Fruit fly (Drosophila melanogaster): Measurements from ENCODE around the gene CG18273.

Gene CG18273

DNA sequence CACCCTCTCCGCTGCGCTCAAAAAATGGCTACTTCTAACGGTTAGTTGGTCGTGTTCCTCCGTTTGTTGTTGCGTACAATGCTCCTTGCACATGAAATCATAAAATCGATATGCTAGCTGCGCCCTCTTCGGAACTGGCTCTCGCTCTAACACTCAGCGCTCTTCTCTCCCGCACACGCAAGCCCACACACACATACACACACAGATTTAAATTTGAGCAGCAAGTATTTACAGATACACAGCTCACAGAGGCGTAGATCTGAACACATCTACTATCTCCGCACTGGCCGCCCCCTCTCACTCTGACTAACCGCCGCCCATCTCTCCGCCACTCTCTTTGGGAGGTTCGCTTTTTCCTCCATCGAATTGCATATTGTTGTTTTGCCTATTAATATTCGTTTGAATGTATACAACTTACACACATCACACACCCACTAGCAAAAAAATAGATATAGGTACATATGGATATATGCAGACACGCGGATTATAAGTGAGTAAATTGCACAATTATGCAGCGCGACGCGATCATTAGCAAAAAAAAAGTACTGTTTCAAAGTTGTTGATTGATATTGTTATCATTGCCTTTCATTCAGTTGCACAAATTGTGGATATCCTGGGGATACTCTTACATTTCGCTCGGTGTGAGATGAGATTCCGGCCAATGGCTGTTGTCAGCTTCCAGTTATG, 35.1 kb upstream of the CG18273 start (continued):
- peak; percentile 60; the same call in 1 of the 2 replicates for TF ChIP-seq gt (GFP tag; IDR thresholded peaks at IDR 0.05)
- no peak for TF ChIP-seq CG14860 (GFP tag; IDR thresholded peaks at IDR 0.05; ENCODE audit: partially characterized antibody)
- TF ChIP-seq Dref (GFP tag; IDR thresholded peaks at IDR 0.05) = peak; percentile 49
- TF ChIP-seq B-H1 (GFP tag; IDR thresholded peaks at IDR 0.05) = peak; percentile 62; the same call in 2 of the 3 replicates
- TF ChIP-seq CG6272 (GFP tag; IDR thresholded peaks at IDR 0.05) = no peak
- TF ChIP-seq CG17328 (GFP tag; IDR thresholded peaks at IDR 0.05) = peak; percentile 77
- peak; percentile 68 for TF ChIP-seq Sox102F (GFP tag; optimal IDR thresholded peaks at IDR 0.05)
- peak; percentile 79 for TF ChIP-seq ems (GFP tag; optimal IDR thresholded peaks at IDR 0.05)
- TF ChIP-seq kah (GFP tag; optimal IDR thresholded peaks at IDR 0.05) = peak; percentile 53
- peak; percentile 92 for TF ChIP-seq Side (GFP tag; optimal IDR thresholded peaks at IDR 0.05)
- TF ChIP-seq bab2 (GFP tag; optimal IDR thresholded peaks at IDR 0.05) = peak; percentile 92
- peak; percentile 82 for TF ChIP-seq Chrac-16 (GFP tag; optimal IDR thresholded peaks at IDR 0.05)
- peak; percentile 86 for TF ChIP-seq CG6813 (GFP tag; optimal IDR thresholded peaks at IDR 0.05)
- peak; percentile 53 for TF ChIP-seq CG2202 (tag; optimal IDR thresholded peaks at IDR 0.05)
- no peak for TF ChIP-seq CG34224 (GFP tag; IDR thresholded peaks at IDR 0.05; ENCODE audit: partially characterized antibody)
- 0 out of 2 replicates have a peak, but pooled peaks have one; percentile 38 for TF ChIP-seq bowl (GFP tag; IDR thresholded peaks at IDR 0.05)
- peak; percentile 88 for TF ChIP-seq caup (GFP tag; optimal IDR thresholded peaks at IDR 0.05; ENCODE audit: severe bottlenecking)
- peak; percentile 32 for TF ChIP-seq gsb-n (tag; optimal IDR thresholded peaks at IDR 0.05)
- peak; percentile 52 for TF ChIP-seq CG1602 (GFP tag; optimal IDR thresholded peaks at IDR 0.05)
- TF ChIP-seq CG6689 (GFP tag; IDR thresholded peaks at IDR 0.05) = peak; percentile 53; the same call in 1 of the 2 replicates
- peak; percentile 86 for TF ChIP-seq CG34376 (GFP tag; optimal IDR thresholded peaks at IDR 0.05)
- TF ChIP-seq CG3995 (GFP tag; optimal IDR thresholded peaks at IDR 0.05) = peak; percentile 28
- no peak for TF ChIP-seq Dfd (GFP tag; optimal IDR thresholded peaks at IDR 0.05)
- peak; percentile 93 for TF ChIP-seq ash1 (GFP tag; optimal IDR thresholded peaks at IDR 0.05)
- TF ChIP-seq CG10979 (tag; optimal IDR thresholded peaks at IDR 0.05) = peak; percentile 46
- TF ChIP-seq bigmax (GFP tag; optimal IDR thresholded peaks at IDR 0.05) = peak; percentile 22
- peak; percentile 60 for TF ChIP-seq CG10654 (GFP tag; optimal IDR thresholded peaks at IDR 0.05)
- peak; percentile 39 for TF ChIP-seq Nf-YB (GFP tag; optimal IDR thresholded peaks at IDR 0.05)
- TF ChIP-seq CG11247 (GFP tag; IDR thresholded peaks at IDR 0.05) = peak; percentile 89
- TF ChIP-seq jigr1 (GFP tag; IDR thresholded peaks at IDR 0.05) = no peak
- peak; percentile 58 for TF ChIP-seq CG10147 (GFP tag; optimal IDR thresholded peaks at IDR 0.05)
- no peak for TF ChIP-seq yki (optimal IDR thresholded peaks at IDR 0.05)
- TF ChIP-seq Meics (GFP tag; optimal IDR thresholded peaks at IDR 0.05) = peak; percentile 87
- peak; percentile 94 for TF ChIP-seq mam (GFP tag; optimal IDR thresholded peaks at IDR 0.05)
- peak; percentile 35; the same call in 1 of the 3 replicates for TF ChIP-seq croc (GFP tag; conservative IDR thresholded peaks at IDR 0.05)
- TF ChIP-seq Hr51 (GFP tag; optimal IDR thresholded peaks at IDR 0.05) = peak; percentile 50 to 87
- peak; percentile 89 for TF ChIP-seq CG15479 (GFP tag; optimal IDR thresholded peaks at IDR 0.05)
- TF ChIP-seq stwl (tag; optimal IDR thresholded peaks at IDR 0.05) = no peak
- peak; percentile 94 for TF ChIP-seq zfh2 (GFP tag; optimal IDR thresholded peaks at IDR 0.05)
- TF ChIP-seq Eip74EF (GFP tag; optimal IDR thresholded peaks at IDR 0.05) = peak in 1 of 2 experiments; percentile 22
- TF ChIP-seq Lpt (GFP tag; optimal IDR thresholded peaks at IDR 0.05) = no peak
- peak; percentile 8 for TF ChIP-seq psq (GFP tag; optimal IDR thresholded peaks at IDR 0.05)
- peak; percentile 49; the same call in 1 of the 2 replicates for TF ChIP-seq ap (GFP tag; IDR thresholded peaks at IDR 0.05)
- peak; percentile 80 for TF ChIP-seq CG17359 (tag; optimal IDR thresholded peaks at IDR 0.05)
- peak; percentile 48 for TF ChIP-seq cato (GFP tag; optimal IDR thresholded peaks at IDR 0.05; ENCODE audit: borderline replicate concordance)
- TF ChIP-seq CG7556 (GFP tag; optimal IDR thresholded peaks at IDR 0.05) = peak; percentile 35
- no peak for TF ChIP-seq vnd (GFP tag; IDR thresholded peaks at IDR 0.05; ENCODE audit: partially characterized antibody)
- peak; percentile 86 for TF ChIP-seq cg (GFP tag; optimal IDR thresholded peaks at IDR 0.05)

Measured in whole organism, embryonic.